Fruit fly (Drosophila melanogaster): ENCODE data around the gene Rim.

DNA sequence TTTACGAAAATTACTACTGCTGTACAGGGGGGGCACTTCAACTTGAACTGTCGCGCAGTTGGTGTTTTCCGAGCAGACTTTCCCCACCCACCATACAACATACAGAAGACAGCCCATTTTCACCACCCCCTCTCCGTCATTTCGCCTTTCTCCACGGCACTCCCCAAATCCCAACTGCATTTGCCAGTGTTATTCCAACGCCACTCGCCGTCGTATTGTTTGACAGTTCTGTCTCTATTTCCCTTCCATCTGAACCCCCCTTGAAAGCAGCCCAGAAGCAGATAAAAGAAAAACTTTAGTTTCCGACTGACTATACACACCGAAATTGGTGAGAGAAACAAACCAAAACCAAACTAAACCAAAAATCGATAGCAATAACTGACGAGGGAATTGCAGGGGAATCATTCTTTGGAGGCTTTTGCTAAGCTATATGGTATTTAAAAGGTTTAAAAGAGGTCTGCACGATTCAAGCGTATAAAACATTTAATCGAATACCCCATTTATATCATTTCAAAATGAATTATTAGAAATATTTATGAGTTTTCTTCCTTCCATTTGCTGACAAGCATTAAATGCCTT, 89.3 kb downstream of the Rim start:
- TF ChIP-seq toe (GFP tag; optimal IDR thresholded peaks at IDR 0.05) (no peak), ovo (GFP tag; optimal IDR thresholded peaks at IDR 0.05) (no peak), CG14711 (tag; optimal IDR thresholded peaks at IDR 0.05) (no peak), tj (GFP tag; optimal IDR thresholded peaks at IDR 0.05) (no peak), pad (GFP tag; optimal IDR thresholded peaks at IDR 0.05) (no peak), CG7045 (GFP tag; optimal IDR thresholded peaks at IDR 0.05) (no peak), Mnt (GFP tag; optimal IDR thresholded peaks at IDR 0.05) (no peak), CG5204 (GFP tag; optimal IDR thresholded peaks at IDR 0.05) (no peak)

Data from whole organism, adult.